Fruit fly (Drosophila melanogaster): ENCODE data around the gene CG33630.

CG33630 gene

dm6 chr3R:10093252-10094030 lies 31.0 kb downstream of the CG33630 start (continued):
- peak; percentile 83 to 91 for TF ChIP-seq Trl (optimal IDR thresholded peaks at IDR 0.05)
- TF ChIP-seq Trl (GFP tag; optimal IDR thresholded peaks at IDR 0.05): no peak
- TF ChIP-seq slbo (GFP tag; IDR thresholded peaks at IDR 0.05): 0 out of 2 replicates have a peak, but pooled peaks have one; percentile 11
- TF ChIP-seq CG32532 (GFP tag; IDR thresholded peaks at IDR 0.05): no peak; the same call in 1 of the 2 replicates
- TF ChIP-seq ara (GFP tag; IDR thresholded peaks at IDR 0.05): 0 out of 2 replicates have a peak, but pooled peaks have one; percentile 12
- no peak for TF ChIP-seq E2f1 (GFP tag; IDR thresholded peaks at IDR 0.05)
- TF ChIP-seq CG34376 (GFP tag; optimal IDR thresholded peaks at IDR 0.05): peak; percentile 56
- TF ChIP-seq sna (GFP tag; IDR thresholded peaks at IDR 0.05; ENCODE audit: partially characterized antibody): 0 out of 2 replicates have a peak, but pooled peaks have one; percentile 19
- TF ChIP-seq ci (GFP tag; IDR thresholded peaks at IDR 0.05): peak; percentile 77; the same call in 2 of the 3 replicates
- no peak for TF ChIP-seq gcm2 (GFP tag; optimal IDR thresholded peaks at IDR 0.05)
- no peak for TF ChIP-seq Hr3 (GFP tag; optimal IDR thresholded peaks at IDR 0.05)
- TF ChIP-seq mam (GFP tag; optimal IDR thresholded peaks at IDR 0.05): no peak
- no peak for TF ChIP-seq Kr (GFP tag; optimal IDR thresholded peaks at IDR 0.05)
- peak; percentile 44 for TF ChIP-seq CTCF (GFP tag; optimal IDR thresholded peaks at IDR 0.05)
- TF ChIP-seq CG17385 (GFP tag; optimal IDR thresholded peaks at IDR 0.05): peak; percentile 23
- 0 out of 2 replicates have a peak, but pooled peaks have one; percentile 37 for TF ChIP-seq nerfin-2 (GFP tag; IDR thresholded peaks at IDR 0.05; ENCODE audit: partially characterized antibody)
- TF ChIP-seq CG6813 (GFP tag; optimal IDR thresholded peaks at IDR 0.05): peak; percentile 50
- TF ChIP-seq lov (optimal IDR thresholded peaks at IDR 0.05): no peak
- TF ChIP-seq lov (GFP tag; IDR thresholded peaks at IDR 0.05): 0 out of 3 replicates have a peak, but pooled peaks have one; percentile 21
- peak; percentile 42 for TF ChIP-seq BtbVII (GFP tag; optimal IDR thresholded peaks at IDR 0.05)
- peak; percentile 18 for TF ChIP-seq CG13296 (GFP tag; optimal IDR thresholded peaks at IDR 0.05)
- TF ChIP-seq chm (GFP tag; IDR thresholded peaks at IDR 0.05): peak; percentile 31; the same call in 1 of the 2 replicates
- peak; percentile 27; the same call in 1 of the 3 replicates for TF ChIP-seq CG11695 (GFP tag; IDR thresholded peaks at IDR 0.05)
- TF ChIP-seq gem (tag; optimal IDR thresholded peaks at IDR 0.05): no peak
- peak; percentile 43 for TF ChIP-seq CG12769 (tag; optimal IDR thresholded peaks at IDR 0.05)
- peak; percentile 21 for TF ChIP-seq CG2678 (tag; optimal IDR thresholded peaks at IDR 0.05)
- peak; percentile 9 for TF ChIP-seq CG3163 (GFP tag; optimal IDR thresholded peaks at IDR 0.05)
- TF ChIP-seq CG13287 (GFP tag; IDR thresholded peaks at IDR 0.05; ENCODE audit: partially characterized antibody): peak; percentile 44
- TF ChIP-seq Deaf1 (tag; optimal IDR thresholded peaks at IDR 0.05): peak; percentile 55
- peak; percentile 59 for TF ChIP-seq mirr (GFP tag; optimal IDR thresholded peaks at IDR 0.05)
- TF ChIP-seq CG13894 (tag; optimal IDR thresholded peaks at IDR 0.05): peak; percentile 27
- no peak for TF ChIP-seq CG43689 (GFP tag; IDR thresholded peaks at IDR 0.05)
- TF ChIP-seq Fer1 (GFP tag; optimal IDR thresholded peaks at IDR 0.05): peak; percentile 59
- no peak for TF ChIP-seq fru (optimal IDR thresholded peaks at IDR 0.05)
- TF ChIP-seq kay (GFP tag; optimal IDR thresholded peaks at IDR 0.05): peak; percentile 29
- peak; percentile 57 for TF ChIP-seq cwo (GFP tag; optimal IDR thresholded peaks at IDR 0.05)
- TF ChIP-seq CG3281 (GFP tag; optimal IDR thresholded peaks at IDR 0.05): peak; percentile 39
- TF ChIP-seq crp (GFP tag; optimal IDR thresholded peaks at IDR 0.05): peak in 1 of 2 experiments; percentile 58
- peak; percentile 28 for TF ChIP-seq Hmr (GFP tag; optimal IDR thresholded peaks at IDR 0.05)
- no peak; the same call in none of the 2 replicates for TF ChIP-seq vvl (GFP tag; IDR thresholded peaks at IDR 0.05)
- peak; percentile 8 for TF ChIP-seq CG31365 (tag; optimal IDR thresholded peaks at IDR 0.05)
- peak; percentile 50 for TF ChIP-seq sqz (GFP tag; optimal IDR thresholded peaks at IDR 0.05)
- TF ChIP-seq CG3065 (GFP tag; optimal IDR thresholded peaks at IDR 0.05): no peak
- no peak for TF ChIP-seq wor (GFP tag; IDR thresholded peaks at IDR 0.05)
- peak; percentile 14; the same call in 1 of the 2 replicates for TF ChIP-seq CG10321 (GFP tag; IDR thresholded peaks at IDR 0.05)
- peak; percentile 55 for TF ChIP-seq sob (GFP tag; IDR thresholded peaks at IDR 0.05)
- no peak for TF ChIP-seq CG9727 (GFP tag; optimal IDR thresholded peaks at IDR 0.05)
- no peak for TF ChIP-seq CG4360 (GFP tag; IDR thresholded peaks at IDR 0.05)
- peak; percentile 27 for TF ChIP-seq Xbp1 (GFP tag; optimal IDR thresholded peaks at IDR 0.05)
- TF ChIP-seq Med (GFP tag): peak; percentile 84

Data from whole organism, embryonic.